Worm (Caenorhabditis elegans): ENCODE data around the gene T25G12.3.

DNA sequence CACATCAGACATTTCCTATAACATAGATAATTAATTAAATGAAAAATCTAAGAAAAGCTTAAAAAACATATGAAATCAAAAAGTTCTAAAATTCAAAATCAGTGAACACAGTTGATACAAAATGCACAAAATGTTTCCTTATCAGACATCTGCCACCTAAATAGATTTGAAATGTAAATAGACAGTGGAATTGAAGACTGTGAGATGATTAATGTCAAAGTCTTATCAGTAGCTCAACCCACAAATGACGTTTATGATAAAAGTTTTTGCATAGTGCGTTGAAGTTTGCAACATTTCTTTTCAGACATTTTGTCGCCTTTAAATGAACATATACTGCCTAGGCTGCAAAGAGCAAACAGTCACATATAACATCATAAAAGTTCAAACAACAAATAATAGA lies 25.3 kb downstream of the T25G12.3 start, which contains the start of gene Y40C7B.4:
- TF ChIP-seq hmbx-1 (tag; optimal IDR thresholded peaks at IDR 0.05) (no peak), tbx-11 (GFP tag; IDR thresholded peaks at IDR 0.05) (no peak), F13C5.2 (tag; optimal IDR thresholded peaks at IDR 0.05) (no peak), tbx-37 (GFP tag; conservative IDR thresholded peaks at IDR 0.05) (no peak), tra-4 (tag; optimal IDR thresholded peaks at IDR 0.05) (no peak), ama-1 (optimal IDR thresholded peaks at IDR 0.05) (no peak), scrt-1 (GFP tag; IDR thresholded peaks at IDR 0.05) (no peak), hnd-1 (tag; optimal IDR thresholded peaks at IDR 0.05) (no peak), pes-1 (GFP tag; IDR thresholded peaks at IDR 0.05) (no peak), hmg-4 (GFP tag; optimal IDR thresholded peaks at IDR 0.05) (no peak), B0310.2 (tag; optimal IDR thresholded peaks at IDR 0.05) (no peak), flt-1 (GFP tag; IDR thresholded peaks at IDR 0.05) (no peak), ceh-13 (GFP tag; optimal IDR thresholded peaks at IDR 0.05) (no peak)
